Fruit fly (Drosophila melanogaster) whole organism, adult: ENCODE measurements around the gene sinu.

ENCODE experiments used
- CG11617 ChIP-seq: fragments of 200-800 bp; sonication (Bioruptor generic); optimal IDR thresholded peaks from 2 replicates; lab custom pipeline; 2017; ENCODE audit warnings: mild to moderate bottlenecking, missing biosample characterization, missing genetic modification reagents, missing genetic modification characterization
- CG33017 ChIP-seq: fragments of 200-800 bp; sonication (Bioruptor generic); optimal IDR thresholded peaks from 2 replicates; lab custom pipeline; 2018; ENCODE audit warnings: missing biosample characterization, mild to moderate bottlenecking, missing genetic modification characterization, moderate library complexity
- CG7101 ChIP-seq: fragments of 200-800 bp; sonication (Bioruptor generic); optimal IDR thresholded peaks from 2 replicates; lab custom pipeline; 2018; ENCODE audit warnings: missing biosample characterization, mild to moderate bottlenecking, missing genetic modification characterization, moderate library complexity
- Clk ChIP-seq: fragments of 200-800 bp; sonication (Bioruptor generic); optimal IDR thresholded peaks from 2 replicates; lab custom pipeline; 2017; ENCODE audit warnings: missing biosample characterization, missing genetic modification characterization
- Crg-1 ChIP-seq: fragments of 200-800 bp; sonication (Bioruptor generic); optimal IDR thresholded peaks from 2 replicates; lab custom pipeline; 2016; ENCODE audit warnings: missing biosample characterization, missing genetic modification characterization
- Mnt ChIP-seq: fragments of 200-800 bp; sonication (Bioruptor generic); optimal IDR thresholded peaks from 2 replicates; lab custom pipeline; 2016; ENCODE audit warnings: missing biosample characterization, mild to moderate bottlenecking, missing genetic modification characterization
- bab1 ChIP-seq: fragments of 200-800 bp; sonication (Bioruptor generic); optimal IDR thresholded peaks from 3 replicates; lab custom pipeline; 2019; ENCODE audit warnings: missing biosample characterization, mild to moderate bottlenecking, missing genetic modification characterization, moderate library complexity
- cic ChIP-seq: fragments of 200-800 bp; sonication (Bioruptor generic); optimal IDR thresholded peaks from 2 replicates; lab custom pipeline; 2017; ENCODE audit warnings: missing biosample characterization, mild to moderate bottlenecking, missing genetic modification characterization, moderate library complexity
- cnc ChIP-seq, 2 experiments: fragments of >200 bp; optimal IDR thresholded peaks; 2 replicates each; lab custom pipeline; 2017
- ovo ChIP-seq: fragments of 200-800 bp; sonication (Bioruptor generic); optimal IDR thresholded peaks from 2 replicates; lab custom pipeline; 2016; ENCODE audit warnings: missing biosample characterization, missing genetic modification characterization
- pad ChIP-seq: fragments of 200-800 bp; sonication (Bioruptor generic); optimal IDR thresholded peaks from 3 replicates; lab custom pipeline; 2017; ENCODE audit warnings: missing biosample characterization, missing genetic modification characterization, mild to moderate bottlenecking, moderate library complexity, missing genetic modification reagents
- toe ChIP-seq: fragments of 200-800 bp; sonication (Bioruptor generic); optimal IDR thresholded peaks from 2 replicates; lab custom pipeline; 2016; ENCODE audit warnings: missing biosample characterization, missing genetic modification characterization

- no peak for TF ChIP-seq CG33017 (tag; lab: Kevin White, UChicago)
- TF ChIP-seq Mnt, result peak; percentile 19
- no peak for TF ChIP-seq cic (GFP tag; lab: Kevin White, UChicago)
- TF ChIP-seq CG11617 (GFP tag; lab: Kevin White, UChicago), result no peak
- no peak for TF ChIP-seq Clk
- TF ChIP-seq cnc (optimal IDR thresholded peaks at IDR 0.05; lab: Kevin White, UChicago), result no peak
- no peak for TF ChIP-seq ovo (GFP tag; lab: Kevin White, UChicago)
- TF ChIP-seq toe, result no peak
- TF ChIP-seq Crg-1, result no peak
- no peak for TF ChIP-seq bab1 (GFP tag; lab: Kevin White, UChicago)
- TF ChIP-seq pad (GFP tag; lab: Kevin White, UChicago), result no peak
- no peak for TF ChIP-seq CG7101 (tag; lab: Kevin White, UChicago)
Observed at dm6 chr3L:5608128-5608527, 46.7 kb upstream of the sinu start, which contains the start of gene Eaf6.
